Fruit fly (Drosophila melanogaster) whole organism, embryonic: ENCODE measurements around the gene CG15498.

Source experiments
- CG9609 ChIP-seq: fragments of 200-800 bp; sonication (Bioruptor generic); optimal IDR thresholded peaks from 3 replicates; lab custom pipeline; 2016; ENCODE audit warnings: missing biosample characterization, missing genetic modification characterization
- aop ChIP-seq: fragments of 200-800 bp; sonication (Bioruptor generic); IDR thresholded peaks from 2 replicates; pipeline ENCODE4 v1.3.6; 2022; ENCODE audit warnings: missing biosample characterization, missing genetic modification characterization
- ash1 ChIP-seq: fragments of 200-800 bp; sonication (Bioruptor generic); optimal IDR thresholded peaks from 2 replicates; lab custom pipeline; 2018; ENCODE audit warnings: missing biosample characterization, mild to moderate bottlenecking, missing genetic modification characterization
- insv ChIP-seq, 2 experiments: fragments of 200-800 bp; sonication (Bioruptor generic); optimal IDR thresholded peaks; 3 replicates each; lab custom pipeline; 2016 to 2018; ENCODE audit warnings: missing biosample characterization in 2 of 2, missing genetic modification characterization in 2 of 2
- tin ChIP-seq: fragments of 200-800 bp; sonication (Bioruptor generic); optimal IDR thresholded peaks from 3 replicates; lab custom pipeline; 2016; ENCODE audit warnings: missing biosample characterization, missing genetic modification characterization

- TF ChIP-seq CG9609 (GFP tag; lab: Kevin White, UChicago) (peak; percentile 21), ash1 (GFP tag; lab: Kevin White, UChicago) (peak; percentile 86), tin (GFP tag; lab: Kevin White, UChicago) (peak; percentile 11), insv (GFP tag; optimal IDR thresholded peaks at IDR 0.05; lab: Kevin White, UChicago) (no peak), aop (no peak)
Observed at dm6 chr3R:21580091-21580490, 11.1 kb upstream of the CG15498 start.
